Fruit fly (Drosophila melanogaster) whole organism, wandering third instar larva: Measurements from ENCODE around the gene CG17806.
A peak's percentile ranks its signal among the peaks of the same experiment; 100 is the strongest.

ENCODE experiments used
- Abd-B ChIP-seq: fragments of >200 bp; optimal IDR thresholded peaks from 2 replicates; lab custom pipeline; 2017; ENCODE audit warnings: missing biosample characterization, missing genetic modification characterization
- CG32264 ChIP-seq: fragments of 200-800 bp; sonication (Bioruptor generic); optimal IDR thresholded peaks from 2 replicates; lab custom pipeline; 2016; ENCODE audit warnings: missing biosample characterization, missing genetic modification characterization
- CG9705 ChIP-seq: fragments of 200-800 bp; sonication (Bioruptor generic); optimal IDR thresholded peaks from 2 replicates; lab custom pipeline; 2018; ENCODE audit warnings: missing biosample characterization, mild to moderate bottlenecking, missing genetic modification characterization
- CrebA ChIP-seq: fragments of 200-800 bp; sonication (Bioruptor generic); optimal IDR thresholded peaks from 2 replicates; lab custom pipeline; 2016; ENCODE audit warnings: missing biosample characterization, mild to moderate bottlenecking, missing genetic modification characterization, borderline replicate concordance
- Dfd ChIP-seq: fragments of >200 bp; optimal IDR thresholded peaks from 2 replicates; lab custom pipeline; 2017; ENCODE audit warnings: missing biosample characterization, missing genetic modification characterization
- Dif ChIP-seq: fragments of 200-275, 200-300 bp; sonication (Bioruptor generic); optimal IDR thresholded peaks from 2 replicates; lab custom pipeline; 2018; ENCODE audit warnings: missing biosample characterization, missing genetic modification characterization; ENCODE audit not compliant: partially characterized antibody
- GATAd ChIP-seq: sonication (Bioruptor generic); optimal IDR thresholded peaks from 2 replicates; lab custom pipeline; 2016; ENCODE audit warnings: missing biosample characterization, missing genetic modification characterization
- HLH106 ChIP-seq: fragments of 200-800 bp; optimal IDR thresholded peaks from 3 replicates; lab custom pipeline; 2019; ENCODE audit warnings: missing biosample characterization, mild to moderate bottlenecking, missing genetic modification characterization, moderate library complexity
- Hnf4 ChIP-seq: fragments of 200-800 bp; sonication (Bioruptor generic); optimal IDR thresholded peaks from 2 replicates; lab custom pipeline; 2016; ENCODE audit warnings: missing biosample characterization, mild to moderate bottlenecking, missing genetic modification characterization
- Hr78 ChIP-seq: fragments of >200 bp; optimal IDR thresholded peaks from 2 replicates; lab custom pipeline; 2017; ENCODE audit warnings: missing biosample characterization, missing genetic modification characterization
- Hr83 ChIP-seq: fragments of 200-300 bp; sonication (Bioruptor generic); optimal IDR thresholded peaks from 2 replicates; lab custom pipeline; 2016; ENCODE audit warnings: missing biosample characterization, mild to moderate bottlenecking, missing genetic modification characterization, moderate library complexity; ENCODE audit not compliant: poor library complexity, severe bottlenecking
- Jra ChIP-seq: sonication (Bioruptor generic); optimal IDR thresholded peaks from 2 replicates; lab custom pipeline; 2016; ENCODE audit warnings: missing biosample characterization, missing genetic modification characterization
- Mio ChIP-seq: sonication (Bioruptor generic); optimal IDR thresholded peaks from 2 replicates; lab custom pipeline; 2016; ENCODE audit warnings: missing biosample characterization, missing genetic modification characterization
- Myc ChIP-seq: fragments of >200 bp; optimal IDR thresholded peaks from 2 replicates; lab custom pipeline; 2017
- N ChIP-seq: fragments of >200 bp; optimal IDR thresholded peaks from 2 replicates; lab custom pipeline; 2018; ENCODE audit warnings: missing biosample characterization, missing external identifiers, missing genetic modification characterization
- OdsH ChIP-seq: fragments of 200-800 bp; sonication (Bioruptor generic); optimal IDR thresholded peaks from 2 replicates; lab custom pipeline; 2016; ENCODE audit warnings: missing biosample characterization, mild to moderate bottlenecking, missing genetic modification characterization
- Rel ChIP-seq, 2 experiments: fragments of 200-800 bp; sonication (Bioruptor generic) in 1 of 2; optimal IDR thresholded peaks; 2 replicates in 1 of 2; 3 replicates in 1 of 2; lab custom pipeline; 2016 to 2019; ENCODE audit warnings: mild to moderate bottlenecking in 2 of 2, missing biosample characterization in 2 of 2, missing genetic modification characterization in 2 of 2, moderate library complexity in 1 of 2
- Sp1 ChIP-seq: fragments of 200-800 bp; sonication (Bioruptor generic); optimal IDR thresholded peaks from 3 replicates; lab custom pipeline; 2019; ENCODE audit warnings: missing biosample characterization, mild to moderate bottlenecking, missing genetic modification characterization, moderate library complexity
- Vsx2 ChIP-seq: fragments of 200-300, 225-300 bp; sonication (Bioruptor generic); optimal IDR thresholded peaks from 2 replicates; lab custom pipeline; 2018; ENCODE audit warnings: missing biosample characterization, missing genetic modification characterization; ENCODE audit not compliant: partially characterized antibody
- br ChIP-seq: fragments of 200-800 bp; sonication (Bioruptor generic); optimal IDR thresholded peaks from 2 replicates; lab custom pipeline; 2016; ENCODE audit warnings: missing biosample characterization, missing genetic modification characterization
- brk ChIP-seq: fragments of 200-800 bp; sonication (Bioruptor generic); optimal IDR thresholded peaks from 2 replicates; lab custom pipeline; 2016; ENCODE audit warnings: missing biosample characterization, mild to moderate bottlenecking, missing genetic modification characterization
- dl ChIP-seq, 2 experiments: fragments of 175-275, 200-275 bp in 1 of 2; fragments of 200-275 bp in 1 of 2; sonication (Bioruptor generic); optimal IDR thresholded peaks; lab custom pipeline; 2018; ENCODE audit warnings: mild to moderate bottlenecking in 2 of 2, missing biosample characterization in 2 of 2, missing genetic modification characterization in 2 of 2, moderate library complexity in 2 of 2; ENCODE audit not compliant: partially characterized antibody in 2 of 2, insufficient read depth in 1 of 2
- dmrt93B ChIP-seq: fragments of 200-800 bp; sonication (Bioruptor generic); optimal IDR thresholded peaks from 2 replicates; lab custom pipeline; 2018; ENCODE audit warnings: missing biosample characterization, mild to moderate bottlenecking, missing genetic modification characterization
- dsf ChIP-seq: sonication (Bioruptor generic); optimal IDR thresholded peaks from 2 replicates; lab custom pipeline; 2016; ENCODE audit warnings: missing biosample characterization, missing genetic modification characterization, borderline replicate concordance
- ey ChIP-seq: fragments of 200-800 bp; sonication (Bioruptor generic); optimal IDR thresholded peaks from 2 replicates; lab custom pipeline; 2016; ENCODE audit warnings: missing biosample characterization, missing genetic modification characterization
- foxo ChIP-seq, 2 experiments: fragments of 200-800 bp; sonication (Bioruptor generic); optimal IDR thresholded peaks; 2 replicates in 1 of 2; 3 replicates in 1 of 2; lab custom pipeline; 2016 to 2017; ENCODE audit warnings: missing biosample characterization in 2 of 2, missing genetic modification characterization in 2 of 2
- fru ChIP-seq: fragments of 200-800 bp; sonication (Bioruptor generic); optimal IDR thresholded peaks from 3 replicates; lab custom pipeline; 2016; ENCODE audit warnings: missing biosample characterization, mild to moderate bottlenecking, missing genetic modification characterization
- h ChIP-seq: fragments of 200-800 bp; sonication (Bioruptor generic); optimal IDR thresholded peaks from 3 replicates; lab custom pipeline; 2016; ENCODE audit warnings: missing biosample characterization, mild to moderate bottlenecking, missing genetic modification characterization
- jim ChIP-seq: fragments of 175-275, 200-325 bp; sonication (Bioruptor generic); optimal IDR thresholded peaks from 2 replicates; lab custom pipeline; 2016; ENCODE audit warnings: missing biosample characterization, mild to moderate bottlenecking, missing genetic modification characterization
- lola ChIP-seq: fragments of >200 bp; optimal IDR thresholded peaks from 2 replicates; lab custom pipeline; 2017; ENCODE audit warnings: missing biosample characterization, missing genetic modification characterization
- pan ChIP-seq: fragments of >200 bp; optimal IDR thresholded peaks from 2 replicates; lab custom pipeline; 2017
- psq ChIP-seq: fragments of 200-800 bp; sonication (Bioruptor generic); optimal IDR thresholded peaks from 3 replicates; lab custom pipeline; 2017; ENCODE audit warnings: missing biosample characterization, mild to moderate bottlenecking, missing genetic modification characterization, moderate library complexity
- rgr ChIP-seq: fragments of 200-800 bp; sonication (Bioruptor generic); optimal IDR thresholded peaks from 3 replicates; lab custom pipeline; 2016; ENCODE audit warnings: missing biosample characterization, mild to moderate bottlenecking, missing genetic modification characterization
- sage ChIP-seq: fragments of 200-800 bp; sonication (Bioruptor generic); optimal IDR thresholded peaks from 2 replicates; lab custom pipeline; 2016; ENCODE audit warnings: missing biosample characterization, mild to moderate bottlenecking, missing genetic modification characterization
- sv ChIP-seq: fragments of 200-800 bp; sonication (Bioruptor generic); optimal IDR thresholded peaks from 3 replicates; lab custom pipeline; 2016; ENCODE audit warnings: missing biosample characterization, missing genetic modification characterization
- tai ChIP-seq: sonication (Bioruptor generic); optimal IDR thresholded peaks from 2 replicates; lab custom pipeline; 2016; ENCODE audit warnings: missing biosample characterization, missing genetic modification characterization
- usp ChIP-seq: fragments of >200 bp; optimal IDR thresholded peaks from 2 replicates; lab custom pipeline; 2017; ENCODE audit warnings: missing biosample characterization, missing genetic modification characterization
- woc ChIP-seq: sonication (Bioruptor generic); optimal IDR thresholded peaks from 2 replicates; lab custom pipeline; 2016; ENCODE audit warnings: missing biosample characterization, mild to moderate bottlenecking, missing genetic modification characterization

Gene CG17806

dm6 chr3R:17783144-17783543 is 19.9 kb downstream of the CG17806 start:
- no peak for TF ChIP-seq h (GFP tag; lab: Kevin White, UChicago)
- TF ChIP-seq Dfd, result peak; percentile 4
- TF ChIP-seq GATAd (GFP tag; lab: Kevin White, UChicago), result no peak

dm6 chr3R:17781371-17781770 is 21.7 kb downstream of the CG17806 start:
- no peak for TF ChIP-seq Dfd
- TF ChIP-seq Myc (lab: Kevin White, UChicago), result no peak
- TF ChIP-seq CG9705 (GFP tag; lab: Kevin White, UChicago), result no peak
- TF ChIP-seq lola (GFP tag; lab: Kevin White, UChicago), result no peak
- TF ChIP-seq CrebA, result no peak
- TF ChIP-seq brk (GFP tag; lab: Kevin White, UChicago), result no peak
- TF ChIP-seq Hr78 (GFP tag; lab: Kevin White, UChicago), result no peak
- no peak for TF ChIP-seq tai (GFP tag; lab: Kevin White, UChicago)
- TF ChIP-seq Jra (GFP tag; lab: Kevin White, UChicago), result no peak
- no peak for TF ChIP-seq Hnf4
- no peak for TF ChIP-seq Vsx2 (GFP tag; lab: Kevin White, UChicago)
- TF ChIP-seq woc, result no peak
- TF ChIP-seq OdsH, result no peak
- TF ChIP-seq Sp1 (GFP tag; lab: Kevin White, UChicago), result no peak
- no peak for TF ChIP-seq jim (GFP tag; lab: Kevin White, UChicago)
- no peak for TF ChIP-seq usp
- TF ChIP-seq pan (lab: Kevin White, UChicago), result no peak
- TF ChIP-seq h (GFP tag; lab: Kevin White, UChicago), result peak; percentile 37
- TF ChIP-seq Mio (GFP tag; lab: Kevin White, UChicago), result no peak
- peak; percentile 46 for TF ChIP-seq ey (GFP tag; lab: Kevin White, UChicago)
- no peak for TF ChIP-seq Rel (GFP tag; optimal IDR thresholded peaks at IDR 0.05; lab: Kevin White, UChicago)
- no peak for TF ChIP-seq Rel (tag; optimal IDR thresholded peaks at IDR 0.05; lab: Kevin White, UChicago)
- no peak for TF ChIP-seq dmrt93B (GFP tag; lab: Kevin White, UChicago)
- TF ChIP-seq sage (GFP tag; lab: Kevin White, UChicago), result no peak
- peak in 1 of 2 experiments; percentile 40 for TF ChIP-seq foxo (GFP tag; optimal IDR thresholded peaks at IDR 0.05; lab: Kevin White, UChicago)
- peak; percentile 22 for TF ChIP-seq br (GFP tag; lab: Kevin White, UChicago)
- TF ChIP-seq sv, result peak; percentile 54
- no peak for TF ChIP-seq CG32264
- peak; percentile 31 for TF ChIP-seq fru (GFP tag; lab: Kevin White, UChicago)
- no peak for TF ChIP-seq Hr83 (GFP tag; lab: Kevin White, UChicago)
- no peak for TF ChIP-seq Abd-B (GFP tag; lab: Kevin White, UChicago)
- TF ChIP-seq N, result no peak
- TF ChIP-seq dsf (GFP tag; lab: Kevin White, UChicago), result no peak
- peak; percentile 29 for TF ChIP-seq rgr (GFP tag; lab: Kevin White, UChicago)
- TF ChIP-seq GATAd (GFP tag; lab: Kevin White, UChicago), result no peak
- no peak for TF ChIP-seq psq (GFP tag; lab: Kevin White, UChicago)
- TF ChIP-seq dl (GFP tag; optimal IDR thresholded peaks at IDR 0.05; lab: Kevin White, UChicago; ENCODE audit: insufficient read depth in 1 of 2, partially characterized antibody in 2 of 2), result no peak
- no peak for TF ChIP-seq Dif (GFP tag; lab: Kevin White, UChicago)
- peak; percentile 54 for TF ChIP-seq HLH106 (tag; lab: Kevin White, UChicago)

dm6 chr3R:17776952-17777407 is 26.1 kb downstream of the CG17806 start:
- TF ChIP-seq Abd-B (GFP tag; lab: Kevin White, UChicago) (no peak), Dif (GFP tag; lab: Kevin White, UChicago) (no peak), GATAd (GFP tag; lab: Kevin White, UChicago) (no peak), CG9705 (GFP tag; lab: Kevin White, UChicago) (no peak), pan (lab: Kevin White, UChicago) (no peak), h (GFP tag; lab: Kevin White, UChicago) (no peak), Myc (lab: Kevin White, UChicago) (no peak), CG32264 (no peak), jim (GFP tag; lab: Kevin White, UChicago) (no peak), dsf (GFP tag; lab: Kevin White, UChicago) (no peak), sv (no peak), Rel (GFP tag; optimal IDR thresholded peaks at IDR 0.05; lab: Kevin White, UChicago) (no peak), Rel (tag; optimal IDR thresholded peaks at IDR 0.05; lab: Kevin White, UChicago) (no peak), Vsx2 (GFP tag; lab: Kevin White, UChicago) (no peak), ey (GFP tag; lab: Kevin White, UChicago) (no peak), woc (no peak), br (GFP tag; lab: Kevin White, UChicago) (no peak), HLH106 (tag; lab: Kevin White, UChicago) (no peak), Hr78 (GFP tag; lab: Kevin White, UChicago) (no peak)
